Fruit fly (Drosophila melanogaster): Measurements from ENCODE around the gene BBIP1.

DNA sequence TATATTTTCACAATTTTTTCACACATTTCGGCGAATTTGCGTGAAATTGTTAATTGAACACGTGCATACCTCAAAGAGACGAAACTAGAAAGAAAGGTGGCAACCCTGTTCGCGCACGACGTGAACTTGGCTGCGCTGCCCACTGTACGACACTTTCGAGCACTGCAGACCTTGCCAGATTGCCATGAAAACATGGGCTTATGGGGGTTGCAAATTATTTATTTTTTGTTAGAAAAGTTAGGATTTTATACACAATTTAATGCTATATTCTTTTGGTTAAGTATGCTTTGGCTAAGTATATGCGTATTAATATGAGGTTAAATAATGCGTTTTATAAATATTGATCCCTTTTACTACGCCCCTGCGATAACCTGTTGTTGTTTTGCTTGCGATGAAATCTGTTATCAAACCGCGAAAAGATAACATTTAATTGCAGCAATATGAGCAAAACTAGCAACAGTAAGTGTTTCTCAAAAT lies 3.0 kb upstream of the BBIP1 start, which contains the start of the genes RpL34b and CG8132:
- peak; percentile 94 for TF ChIP-seq CG14711 (tag; optimal IDR thresholded peaks at IDR 0.05)
- peak; percentile 97 for TF ChIP-seq toe (GFP tag; optimal IDR thresholded peaks at IDR 0.05)
- peak; percentile 97 for TF ChIP-seq bab1 (GFP tag; optimal IDR thresholded peaks at IDR 0.05)
- TF ChIP-seq Mnt (GFP tag; optimal IDR thresholded peaks at IDR 0.05): peak; percentile 100
- peak; percentile 95 for TF ChIP-seq CG7045 (GFP tag; optimal IDR thresholded peaks at IDR 0.05)
- TF ChIP-seq Clk (GFP tag; optimal IDR thresholded peaks at IDR 0.05): peak; percentile 94
- peak; percentile 87 for TF ChIP-seq tj (GFP tag; optimal IDR thresholded peaks at IDR 0.05)
- peak; percentile 91 for TF ChIP-seq pad (GFP tag; optimal IDR thresholded peaks at IDR 0.05)
- TF ChIP-seq ovo (GFP tag; optimal IDR thresholded peaks at IDR 0.05): peak; percentile 98
- peak; percentile 96 for TF ChIP-seq CG5204 (GFP tag; optimal IDR thresholded peaks at IDR 0.05)
- peak; percentile 99 for TF ChIP-seq CG1620 (GFP tag; optimal IDR thresholded peaks at IDR 0.05)

Measured in whole organism, adult.